Worm (Caenorhabditis elegans): ENCODE data around the gene B0334.4.

DNA sequence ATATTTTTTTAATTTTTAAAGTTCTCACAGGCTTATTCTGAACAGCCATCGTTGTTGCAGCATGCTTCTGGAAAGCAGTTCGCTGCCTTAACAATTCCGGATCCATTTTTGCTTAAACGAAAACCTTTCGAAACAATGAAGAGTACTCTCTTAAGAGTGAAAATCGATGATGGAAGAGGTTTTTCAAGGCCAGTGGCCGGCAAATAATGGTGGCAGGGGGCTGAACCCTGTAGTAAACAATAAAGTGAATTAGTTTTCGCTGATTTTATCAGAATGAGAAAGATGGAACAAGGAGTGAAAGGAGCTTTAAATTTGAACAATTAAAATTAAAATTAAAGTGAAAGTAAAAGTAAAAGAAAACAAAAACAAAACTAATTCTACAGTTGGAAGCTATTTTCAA lies 46.9 kb downstream of the B0334.4 start, which contains the start of gene gtf-2E2:
- TF ChIP-seq elt-3 (tag; optimal IDR thresholded peaks at IDR 0.05) (no peak), mab-5 (tag; optimal IDR thresholded peaks at IDR 0.05) (no peak), skn-1 (tag; optimal IDR thresholded peaks at IDR 0.05) (no peak), lsy-2 (tag; optimal IDR thresholded peaks at IDR 0.05) (peak in 1 of 2 experiments; percentile 39), lin-13 (GFP tag; optimal IDR thresholded peaks at IDR 0.05) (no peak), ztf-1 (GFP tag; conservative IDR thresholded peaks at IDR 0.05) (no peak), mbf-1 (tag; optimal IDR thresholded peaks at IDR 0.05) (no peak), dmd-4 (tag; optimal IDR thresholded peaks at IDR 0.05) (no peak)

Measured in whole organism, L2 larva.